Fruit fly (Drosophila melanogaster) whole organism, embryonic: ENCODE data around the gene Prp16.

Experiments
- Atf-2 ChIP-seq: fragments of 200-800 bp; sonication (Bioruptor generic); optimal IDR thresholded peaks from 2 replicates; lab custom pipeline; 2016; ENCODE audit warnings: missing biosample characterization, missing genetic modification characterization
- CG10462 ChIP-seq: fragments of 200-800 bp; sonication (Bioruptor generic); optimal IDR thresholded peaks from 2 replicates; lab custom pipeline; 2016; ENCODE audit warnings: missing biosample characterization, missing genetic modification characterization
- CG10959 ChIP-seq: fragments of 200-800 bp; sonication (Bioruptor generic); IDR thresholded peaks from 2 replicates; pipeline ENCODE4 v1.3.6; 2022; ENCODE audit warnings: missing biosample characterization, missing genetic modification characterization
- CG10979 ChIP-seq: fragments of 200-800 bp; sonication (Bioruptor generic); optimal IDR thresholded peaks from 2 replicates; lab custom pipeline; 2018; ENCODE audit warnings: missing biosample characterization, mild to moderate bottlenecking, missing genetic modification characterization, moderate library complexity
- CG13296 ChIP-seq: fragments of 200-800 bp; sonication (Bioruptor generic); optimal IDR thresholded peaks from 3 replicates; lab custom pipeline; 2018; ENCODE audit warnings: missing biosample characterization, mild to moderate bottlenecking, missing genetic modification characterization
- CG13775 ChIP-seq: fragments of 200-800 bp; sonication (Bioruptor generic); optimal IDR thresholded peaks from 3 replicates; lab custom pipeline; 2017; ENCODE audit warnings: missing biosample characterization, mild to moderate bottlenecking, missing genetic modification characterization
- CG14014 ChIP-seq: fragments of 200-800 bp; sonication (Bioruptor generic); IDR thresholded peaks from 2 replicates; pipeline ENCODE4 v1.3.6; 2022; ENCODE audit warnings: missing biosample characterization, missing genetic modification characterization
- CG17385 ChIP-seq: fragments of 200-800 bp; sonication (Bioruptor generic); optimal IDR thresholded peaks from 3 replicates; lab custom pipeline; 2018; ENCODE audit warnings: missing biosample characterization, mild to moderate bottlenecking, missing genetic modification characterization
- CG17568 ChIP-seq: fragments of 200-800 bp; sonication (Bioruptor generic); optimal IDR thresholded peaks from 2 replicates; lab custom pipeline; 2018; ENCODE audit warnings: missing biosample characterization, mild to moderate bottlenecking, missing genetic modification characterization, moderate library complexity
- CG1792 ChIP-seq: fragments of 200-800 bp; sonication (Bioruptor generic); optimal IDR thresholded peaks from 2 replicates; lab custom pipeline; 2016; ENCODE audit warnings: missing biosample characterization, missing genetic modification characterization
- CG18262 ChIP-seq: fragments of 200-800 bp; optimal IDR thresholded peaks from 3 replicates; lab custom pipeline; 2019; ENCODE audit warnings: missing biosample characterization, mild to moderate bottlenecking, missing genetic modification characterization, moderate library complexity
- CG2116 ChIP-seq: fragments of 200-800 bp; sonication (Bioruptor generic); optimal IDR thresholded peaks from 3 replicates; lab custom pipeline; 2018; ENCODE audit warnings: missing biosample characterization, mild to moderate bottlenecking, missing genetic modification characterization
- CG2129 ChIP-seq: fragments of 200-800 bp; sonication (Bioruptor generic); IDR thresholded peaks from 2 replicates; pipeline ENCODE4 v1.3.6; 2022; ENCODE audit warnings: missing biosample characterization, missing genetic modification characterization; ENCODE audit not compliant: partially characterized antibody
- CG2889 ChIP-seq: fragments of 200-800 bp; sonication (Bioruptor generic); IDR thresholded peaks from 3 replicates; pipeline ENCODE4 v1.3.6; 2022; ENCODE audit warnings: missing biosample characterization, missing genetic modification characterization
- CG3065 ChIP-seq: fragments of 200-800 bp; sonication (Bioruptor generic); optimal IDR thresholded peaks from 2 replicates; lab custom pipeline; 2016; ENCODE audit warnings: missing biosample characterization, missing genetic modification characterization
- CG31388 ChIP-seq: fragments of 200-800 bp; sonication (Bioruptor generic); optimal IDR thresholded peaks from 2 replicates; lab custom pipeline; 2016; ENCODE audit warnings: missing biosample characterization, missing genetic modification characterization
- CG3838 ChIP-seq: fragments of 200-800 bp; sonication (Bioruptor generic); optimal IDR thresholded peaks from 3 replicates; lab custom pipeline; 2016; ENCODE audit warnings: missing biosample characterization, missing genetic modification characterization
- CG4404 ChIP-seq: fragments of 200-800 bp; sonication (Bioruptor generic); IDR thresholded peaks from 2 replicates; pipeline ENCODE4 v1.3.6; 2022; ENCODE audit warnings: missing biosample characterization, missing genetic modification characterization
- CG4854 ChIP-seq: fragments of 200-800 bp; sonication (Bioruptor generic); optimal IDR thresholded peaks from 2 replicates; lab custom pipeline; 2016; ENCODE audit warnings: missing biosample characterization, missing genetic modification characterization, inconsistent platforms
- CG6175 ChIP-seq: fragments of 200-800 bp; sonication (Bioruptor generic); IDR thresholded peaks from 3 replicates; pipeline ENCODE4 v1.3.6; 2022; ENCODE audit warnings: missing biosample characterization, missing genetic modification characterization
- CG6765 ChIP-seq: fragments of 200-800 bp; sonication (Bioruptor generic); optimal IDR thresholded peaks from 3 replicates; lab custom pipeline; 2017; ENCODE audit warnings: missing biosample characterization, mild to moderate bottlenecking, missing genetic modification characterization
- CTCF ChIP-seq: fragments of 200-800 bp; sonication (Bioruptor generic); optimal IDR thresholded peaks from 2 replicates; lab custom pipeline; 2017; ENCODE audit warnings: missing biosample characterization, mild to moderate bottlenecking, missing genetic modification characterization, moderate library complexity
- Dll ChIP-seq: fragments of 200-800 bp; sonication (Bioruptor generic); IDR thresholded peaks from 4 replicates; pipeline ENCODE4 v1.3.6; 2022; ENCODE audit warnings: missing biosample characterization, missing genetic modification characterization; ENCODE audit not compliant: partially characterized antibody
- Hr51 ChIP-seq, 2 experiments: fragments of 200-800 bp; sonication (Bioruptor generic); optimal IDR thresholded peaks; 2 replicates in 1 of 2; 3 replicates in 1 of 2; lab custom pipeline; 2016 to 2018; ENCODE audit warnings: missing biosample characterization in 2 of 2, missing genetic modification characterization in 2 of 2, mild to moderate bottlenecking in 1 of 2, moderate library complexity in 1 of 2
- MBD-R2 ChIP-seq: fragments of 200-800 bp; sonication (Bioruptor generic); IDR thresholded peaks from 2 replicates; pipeline ENCODE4 v1.3.6; 2022; ENCODE audit warnings: missing biosample characterization, missing genetic modification characterization
- Nf-YB ChIP-seq: fragments of 200-800 bp; sonication (Bioruptor generic); optimal IDR thresholded peaks from 3 replicates; lab custom pipeline; 2019; ENCODE audit warnings: missing biosample characterization, mild to moderate bottlenecking, missing genetic modification characterization, moderate library complexity
- Poxn ChIP-seq: fragments of 200-800 bp; sonication (Bioruptor generic); IDR thresholded peaks from 2 replicates; pipeline ENCODE4 v1.3.6; 2022; ENCODE audit warnings: missing biosample characterization, missing genetic modification characterization
- Sox100B ChIP-seq: fragments of 200-800 bp; sonication (Bioruptor generic); optimal IDR thresholded peaks from 3 replicates; lab custom pipeline; 2018; ENCODE audit warnings: missing biosample characterization, mild to moderate bottlenecking, missing genetic modification characterization
- Vsx1 ChIP-seq: fragments of 200-800 bp; sonication (Bioruptor generic); optimal IDR thresholded peaks from 2 replicates; lab custom pipeline; 2017; ENCODE audit warnings: missing biosample characterization, mild to moderate bottlenecking, missing genetic modification characterization, missing genetic modification reagents
- Xrp1 ChIP-seq: fragments of 200-800 bp; sonication (Bioruptor generic); IDR thresholded peaks from 2 replicates; pipeline ENCODE4 v1.3.6; 2022; ENCODE audit warnings: missing biosample characterization, missing genetic modification characterization
- ato ChIP-seq: fragments of 200-800 bp; sonication (Bioruptor generic); IDR thresholded peaks from 2 replicates; pipeline ENCODE4 v1.3.6; 2022; ENCODE audit warnings: missing biosample characterization, missing genetic modification characterization; ENCODE audit not compliant: partially characterized antibody
- az2 ChIP-seq: fragments of 200-800 bp; sonication (Bioruptor generic); optimal IDR thresholded peaks from 3 replicates; lab custom pipeline; 2016; ENCODE audit warnings: missing biosample characterization, missing genetic modification characterization
- cad ChIP-seq: fragments of >200 bp; optimal IDR thresholded peaks from 2 replicates; lab custom pipeline; 2017; ENCODE audit warnings: missing biosample characterization, missing genetic modification characterization
- corto ChIP-seq: fragments of 200-800 bp; sonication (Bioruptor generic); optimal IDR thresholded peaks from 2 replicates; lab custom pipeline; 2016; ENCODE audit warnings: missing biosample characterization, mild to moderate bottlenecking, missing genetic modification characterization, moderate library complexity
- en ChIP-seq: fragments of 200-800 bp; sonication (Bioruptor generic); optimal IDR thresholded peaks from 2 replicates; lab custom pipeline; 2016; ENCODE audit warnings: missing biosample characterization, missing genetic modification characterization
- ewg ChIP-seq: fragments of 200-800 bp; sonication (Bioruptor generic); optimal IDR thresholded peaks from 3 replicates; lab custom pipeline; 2017; ENCODE audit warnings: mild to moderate bottlenecking, missing biosample characterization, missing genetic modification reagents, missing genetic modification characterization
- fd102C ChIP-seq: fragments of 200-800 bp; sonication (Bioruptor generic); optimal IDR thresholded peaks from 2 replicates; lab custom pipeline; 2018; ENCODE audit warnings: missing biosample characterization, mild to moderate bottlenecking, missing genetic modification characterization, moderate library complexity
- h ChIP-seq: fragments of >200 bp; optimal IDR thresholded peaks from 2 replicates; lab custom pipeline; 2017
- kay ChIP-seq: fragments of 200-800 bp; sonication (Bioruptor generic); optimal IDR thresholded peaks from 2 replicates; lab custom pipeline; 2016; ENCODE audit warnings: missing biosample characterization, missing genetic modification characterization
- klu ChIP-seq: fragments of 200-800 bp; sonication (Bioruptor generic); IDR thresholded peaks from 2 replicates; pipeline ENCODE4 v1.3.6; 2022; ENCODE audit warnings: missing biosample characterization, missing genetic modification characterization
- lab ChIP-seq: fragments of 200-800 bp; sonication (Bioruptor generic); optimal IDR thresholded peaks from 3 replicates; lab custom pipeline; 2017; ENCODE audit warnings: missing biosample characterization, missing genetic modification characterization, mild to moderate bottlenecking, moderate library complexity, missing genetic modification reagents
- maf-S ChIP-seq: fragments of 200-800 bp; sonication (Bioruptor generic); optimal IDR thresholded peaks from 2 replicates; lab custom pipeline; 2016; ENCODE audit warnings: missing biosample characterization, missing genetic modification characterization
- mirr ChIP-seq: fragments of 200-800 bp; sonication (Bioruptor generic); optimal IDR thresholded peaks from 3 replicates; lab custom pipeline; 2018; ENCODE audit warnings: missing biosample characterization, mild to moderate bottlenecking, missing genetic modification characterization
- org-1 ChIP-seq: fragments of 200-800 bp; sonication (Bioruptor generic); optimal IDR thresholded peaks from 2 replicates; lab custom pipeline; 2017; ENCODE audit warnings: missing biosample characterization, missing genetic modification characterization
- prd ChIP-seq, 3 experiments: fragments of >200 bp in 2 of 3; fragments of 200-800 bp in 1 of 3; sonication (Bioruptor generic) in 1 of 3; optimal IDR thresholded peaks in 2 of 3; IDR thresholded peaks in 1 of 3; 2 replicates in 2 of 3; 3 replicates in 1 of 3; pipeline versions ENCODE4 v1.3.6 to Lab custom; 2017 to 2022; ENCODE audit warnings: missing biosample characterization in 1 of 3, missing genetic modification characterization in 1 of 3
- rib ChIP-seq: fragments of 200-800 bp; sonication (Bioruptor generic); IDR thresholded peaks from 2 replicates; pipeline ENCODE4 v1.3.6; 2022; ENCODE audit warnings: missing biosample characterization, missing genetic modification characterization
- ro ChIP-seq: fragments of 200-800 bp; sonication (Bioruptor generic); IDR thresholded peaks from 2 replicates; pipeline ENCODE4 v1.3.6; 2022; ENCODE audit warnings: missing biosample characterization, missing genetic modification characterization
- sima ChIP-seq: fragments of 200-800 bp; sonication (Bioruptor generic); optimal IDR thresholded peaks from 2 replicates; lab custom pipeline; 2016; ENCODE audit warnings: missing biosample characterization, missing genetic modification characterization
- slou ChIP-seq: fragments of 200-800 bp; sonication (Bioruptor generic); optimal IDR thresholded peaks from 3 replicates; lab custom pipeline; 2016; ENCODE audit warnings: missing biosample characterization, missing genetic modification characterization
- zfh1 ChIP-seq: fragments of 200-800 bp; sonication (Bioruptor generic); IDR thresholded peaks from 3 replicates; pipeline ENCODE4 v1.3.6; 2022; ENCODE audit warnings: missing biosample characterization, missing genetic modification characterization

The Prp16 gene

DNA sequence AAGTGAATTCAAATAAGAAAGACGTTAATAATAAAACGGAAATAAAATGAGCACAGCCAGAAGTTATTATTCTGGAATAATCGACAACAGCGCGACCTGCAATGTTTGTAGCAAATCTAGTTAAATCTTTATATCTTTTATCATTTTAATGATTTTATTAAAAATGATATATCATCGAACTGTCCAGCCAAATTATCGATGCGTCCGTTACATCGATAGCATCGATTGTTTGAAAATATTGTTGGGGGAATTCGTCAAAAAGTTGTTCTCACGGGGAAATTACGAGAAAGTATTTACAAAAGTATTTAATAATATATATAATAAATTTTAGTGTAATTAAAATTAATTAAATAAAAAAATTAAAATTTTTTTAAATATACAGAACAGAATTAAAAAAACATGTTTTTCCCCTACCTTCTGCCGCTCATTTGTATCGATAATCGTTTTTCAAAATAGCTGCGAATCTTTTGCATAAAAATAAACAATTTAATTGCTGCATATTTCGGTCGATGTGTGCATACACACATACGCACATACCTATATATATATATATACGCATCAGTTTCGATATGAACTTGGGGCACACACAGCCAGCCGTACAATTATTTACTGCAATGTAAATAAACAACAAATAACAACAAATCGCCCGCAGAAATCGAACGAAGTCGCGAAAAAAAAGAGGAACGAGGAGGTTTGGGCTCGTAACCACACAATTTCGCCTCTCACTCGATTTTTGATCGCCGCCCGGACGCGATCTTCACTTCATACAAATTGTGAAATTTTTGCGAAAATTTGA lies 42.0 kb downstream of the Prp16 start, which contains the start of gene CG32599 (continued):
- TF ChIP-seq CG3838 (GFP tag; lab: Kevin White, UChicago) (no peak), CG10959 (GFP tag; lab: Robert Waterston, UW) (no peak), Xrp1 (GFP tag; lab: Robert Waterston, UW) (peak; percentile 62), CG4404 (GFP tag; lab: Robert Waterston, UW) (no peak), lab (GFP tag; lab: Kevin White, UChicago) (peak; percentile 27), CG10979 (tag; lab: Kevin White, UChicago) (peak; percentile 16), cad (GFP tag; lab: Kevin White, UChicago) (no peak), CG18262 (tag; lab: Kevin White, UChicago) (peak; percentile 52), corto (GFP tag; lab: Kevin White, UChicago) (no peak), rib (GFP tag; lab: Robert Waterston, UW) (no peak), CG17385 (GFP tag; lab: Kevin White, UChicago) (peak; percentile 39), ato (0 out of 2 replicates have a peak, but pooled peaks have one; percentile 14), en (no peak), Atf-2 (no peak), Poxn (GFP tag; lab: Robert Waterston, UW) (no peak), h (lab: Kevin White, UChicago) (no peak), CG10462 (GFP tag; lab: Kevin White, UChicago) (no peak), prd (optimal IDR thresholded peaks at IDR 0.05; lab: Kevin White, UChicago) (no peak), prd (GFP tag; IDR thresholded peaks at IDR 0.05; lab: Robert Waterston, UW) (peak; percentile 67; the same call in 2 of the 3 replicates), sima (GFP tag; lab: Kevin White, UChicago) (no peak), CG13296 (GFP tag; lab: Kevin White, UChicago) (peak; percentile 14), az2 (GFP tag; lab: Kevin White, UChicago) (peak; percentile 9), mirr (no peak), CG2116 (GFP tag; lab: Kevin White, UChicago) (peak; percentile 46), ewg (GFP tag; lab: Kevin White, UChicago) (no peak), slou (no peak), maf-S (GFP tag; lab: Kevin White, UChicago) (no peak), org-1 (GFP tag; lab: Kevin White, UChicago) (no peak), CG31388 (GFP tag; lab: Kevin White, UChicago) (no peak), CG6765 (GFP tag; lab: Kevin White, UChicago) (no peak), Sox100B (peak; percentile 27), kay (GFP tag; lab: Kevin White, UChicago) (no peak), CG1792 (GFP tag; lab: Kevin White, UChicago) (no peak), Vsx1 (no peak), CG6175 (GFP tag; lab: Robert Waterston, UW) (no peak), fd102C (GFP tag; lab: Kevin White, UChicago) (no peak), klu (no peak), Hr51 (GFP tag; optimal IDR thresholded peaks at IDR 0.05; lab: Kevin White, UChicago) (peak in 1 of 2 experiments; percentile 45), CG2889 (no peak), CTCF (GFP tag; lab: Kevin White, UChicago) (no peak), CG4854 (GFP tag; lab: Kevin White, UChicago) (no peak), CG3065 (GFP tag; lab: Kevin White, UChicago) (no peak), zfh1 (GFP tag; lab: Robert Waterston, UW) (peak; percentile 70; the same call in 2 of the 3 replicates), CG14014 (GFP tag; lab: Robert Waterston, UW) (peak; percentile 30; the same call in 1 of the 2 replicates), CG13775 (GFP tag; lab: Kevin White, UChicago) (peak; percentile 25), CG2129 (GFP tag; lab: Robert Waterston, UW) (no peak; the same call in 1 of the 2 replicates), Dll (peak; percentile 73; the same call in 3 of the 4 replicates), CG17568 (GFP tag; lab: Kevin White, UChicago) (no peak), Nf-YB (GFP tag; lab: Kevin White, UChicago) (no peak), ro (no peak), MBD-R2 (no peak)
